Worm (Caenorhabditis elegans): ENCODE results near the gene irg-7.
A peak's percentile ranks its signal among the peaks of the same experiment; 100 is the strongest.

irg-7 gene

DNA sequence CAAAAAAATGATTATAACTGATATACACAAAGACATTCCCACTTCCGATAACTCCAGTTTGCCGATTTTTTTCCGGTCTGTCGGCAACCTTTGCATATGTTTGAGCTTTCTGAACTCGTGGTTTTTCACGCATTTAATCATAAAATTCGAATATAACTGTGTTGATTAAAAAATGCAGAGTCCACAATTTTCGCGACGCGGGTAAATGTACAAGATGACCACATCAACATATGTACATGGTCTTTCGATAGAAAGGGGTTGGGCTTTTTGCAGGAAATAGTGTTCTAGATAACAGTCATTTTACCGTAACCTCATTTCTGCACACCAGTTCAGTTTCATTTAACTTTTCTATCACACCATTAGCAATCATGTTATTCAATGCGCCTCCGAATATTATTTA lies 38.9 kb upstream of the irg-7 start, which contains the start of gene K09C4.5:
TSS of gene K09C4.5 (plus strand) at position 326 of the 400 bp plus-strand sequence.
- TF ChIP-seq hnd-1 (tag; optimal IDR thresholded peaks at IDR 0.05) = no peak
- no peak for TF ChIP-seq ets-7 (tag; optimal IDR thresholded peaks at IDR 0.05)
- no peak for TF ChIP-seq sea-1 (GFP tag; conservative IDR thresholded peaks at IDR 0.05)
- TF ChIP-seq ama-1 (optimal IDR thresholded peaks at IDR 0.05) = no peak
- TF ChIP-seq B0310.2 (tag; optimal IDR thresholded peaks at IDR 0.05) = no peak
- no peak for TF ChIP-seq tbx-11 (GFP tag; IDR thresholded peaks at IDR 0.05)
- TF ChIP-seq ceh-36 (tag; optimal IDR thresholded peaks at IDR 0.05) = no peak
- no peak for TF ChIP-seq pes-1 (GFP tag; IDR thresholded peaks at IDR 0.05)
- TF ChIP-seq flt-1 (GFP tag; IDR thresholded peaks at IDR 0.05) = no peak
- TF ChIP-seq tra-4 (tag; optimal IDR thresholded peaks at IDR 0.05) = no peak
- no peak for TF ChIP-seq aly-1 (tag; optimal IDR thresholded peaks at IDR 0.05)
- no peak for TF ChIP-seq scrt-1 (GFP tag; IDR thresholded peaks at IDR 0.05)

DNA sequence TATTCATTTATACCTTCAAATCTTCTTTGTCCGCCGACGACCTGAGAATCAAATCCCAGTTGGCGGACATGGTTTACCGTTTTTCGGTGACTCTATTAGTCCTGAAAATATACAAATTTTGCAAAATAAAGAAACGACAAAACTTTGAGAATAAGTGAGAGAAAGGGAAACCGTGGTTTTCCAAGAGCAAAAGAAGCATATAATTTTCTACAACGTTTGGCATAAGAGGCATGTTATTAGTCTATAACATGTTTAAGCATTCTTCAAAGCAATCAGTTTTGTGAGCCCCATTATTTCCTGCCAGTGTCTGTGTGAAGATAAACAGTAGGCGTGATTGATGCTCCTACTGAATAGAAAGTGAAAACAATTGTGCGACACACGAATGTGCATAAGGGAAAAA lies 36.7 kb upstream of the irg-7 start, which contains the start of gene K09C4.10:
TSS of gene K09C4.10 (minus strand) at position 101 of the 400 bp plus-strand sequence.
- no peak for TF ChIP-seq ceh-36 (tag; optimal IDR thresholded peaks at IDR 0.05)
- TF ChIP-seq hnd-1 (tag; optimal IDR thresholded peaks at IDR 0.05) = no peak
- no peak for TF ChIP-seq B0310.2 (tag; optimal IDR thresholded peaks at IDR 0.05)
- no peak for TF ChIP-seq tbx-11 (GFP tag; IDR thresholded peaks at IDR 0.05)
- TF ChIP-seq sea-1 (GFP tag; conservative IDR thresholded peaks at IDR 0.05) = no peak
- no peak for TF ChIP-seq aly-1 (tag; optimal IDR thresholded peaks at IDR 0.05)
- TF ChIP-seq hmbx-1 (tag; optimal IDR thresholded peaks at IDR 0.05) = no peak
- no peak for TF ChIP-seq flt-1 (GFP tag; IDR thresholded peaks at IDR 0.05)
- TF ChIP-seq pes-1 (GFP tag; IDR thresholded peaks at IDR 0.05) = no peak
- no peak for TF ChIP-seq ama-1 (optimal IDR thresholded peaks at IDR 0.05)
- no peak for TF ChIP-seq scrt-1 (GFP tag; IDR thresholded peaks at IDR 0.05)
- TF ChIP-seq ets-7 (tag; optimal IDR thresholded peaks at IDR 0.05) = no peak
- no peak for TF ChIP-seq hmg-4 (GFP tag; optimal IDR thresholded peaks at IDR 0.05)

DNA sequence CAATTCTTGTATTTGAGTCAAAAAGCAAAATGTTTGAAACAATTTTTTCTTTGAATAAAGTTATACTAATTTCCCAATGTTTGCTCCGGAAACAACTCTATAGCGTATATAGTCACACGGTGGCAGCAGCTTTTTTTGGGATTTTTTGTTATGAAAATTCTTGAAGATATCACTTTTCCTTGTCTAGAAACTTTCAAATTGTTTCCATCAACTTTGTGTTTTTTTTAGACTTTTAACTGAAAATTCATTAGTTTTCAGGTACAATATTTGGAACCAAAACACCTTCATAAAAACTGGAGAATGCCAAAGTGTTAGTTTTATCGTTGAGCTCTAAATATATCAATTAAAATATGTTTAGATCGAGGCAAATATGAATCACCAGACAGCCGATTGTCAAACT lies 29.1 kb upstream of the irg-7 start, which contains the start of gene K09C4.7:
TSS of gene K09C4.7 (plus strand) at position 301 of the 400 bp plus-strand sequence.
- no peak for TF ChIP-seq ceh-13 (GFP tag; optimal IDR thresholded peaks at IDR 0.05)
- no peak for TF ChIP-seq tbx-37 (GFP tag; conservative IDR thresholded peaks at IDR 0.05)
- TF ChIP-seq ceh-36 (tag; optimal IDR thresholded peaks at IDR 0.05) = no peak
- TF ChIP-seq tbx-11 (GFP tag; IDR thresholded peaks at IDR 0.05) = no peak
- TF ChIP-seq ets-7 (tag; optimal IDR thresholded peaks at IDR 0.05) = no peak
- no peak for TF ChIP-seq tra-4 (tag; optimal IDR thresholded peaks at IDR 0.05)
- TF ChIP-seq sea-1 (GFP tag; conservative IDR thresholded peaks at IDR 0.05) = no peak
- TF ChIP-seq B0310.2 (tag; optimal IDR thresholded peaks at IDR 0.05) = no peak

DNA sequence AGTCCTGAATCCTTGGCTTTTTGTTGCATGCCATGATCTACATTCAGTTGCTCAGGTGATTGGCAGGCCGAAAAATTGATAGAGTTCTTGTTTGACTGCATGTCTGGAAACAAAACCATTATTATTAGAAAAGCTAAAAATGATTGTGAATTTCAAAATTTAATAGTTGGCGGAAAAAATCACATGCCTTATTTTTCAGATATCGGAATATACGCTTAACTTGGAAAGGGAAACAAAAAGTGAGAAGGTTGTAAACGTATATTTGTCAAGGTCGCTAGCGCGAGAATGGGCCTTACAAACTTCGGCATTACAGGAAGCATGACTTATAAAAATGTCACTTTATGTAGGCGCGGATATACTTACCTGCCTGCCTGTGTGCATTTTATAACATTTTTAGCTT lies 28.2 kb upstream of the irg-7 start, which contains the start of gene K09C4.9:
TSS of gene K09C4.9 (minus strand) at position 101 of the 400 bp plus-strand sequence.
- TF ChIP-seq pes-1 (GFP tag; IDR thresholded peaks at IDR 0.05) (no peak), tbx-37 (GFP tag; conservative IDR thresholded peaks at IDR 0.05) (no peak), hmg-4 (GFP tag; optimal IDR thresholded peaks at IDR 0.05) (no peak), scrt-1 (GFP tag; IDR thresholded peaks at IDR 0.05) (no peak), ceh-36 (tag; optimal IDR thresholded peaks at IDR 0.05) (no peak), flt-1 (GFP tag; IDR thresholded peaks at IDR 0.05) (no peak), tra-4 (tag; optimal IDR thresholded peaks at IDR 0.05) (no peak), F13C5.2 (tag; optimal IDR thresholded peaks at IDR 0.05) (no peak), ama-1 (optimal IDR thresholded peaks at IDR 0.05) (no peak), ceh-13 (GFP tag; optimal IDR thresholded peaks at IDR 0.05) (no peak), B0310.2 (tag; optimal IDR thresholded peaks at IDR 0.05) (no peak), aly-1 (tag; optimal IDR thresholded peaks at IDR 0.05) (no peak), hnd-1 (tag; optimal IDR thresholded peaks at IDR 0.05) (no peak), tbx-11 (GFP tag; IDR thresholded peaks at IDR 0.05) (no peak), sea-1 (GFP tag; conservative IDR thresholded peaks at IDR 0.05) (no peak), ets-7 (tag; optimal IDR thresholded peaks at IDR 0.05) (no peak), hmbx-1 (tag; optimal IDR thresholded peaks at IDR 0.05) (no peak)

DNA sequence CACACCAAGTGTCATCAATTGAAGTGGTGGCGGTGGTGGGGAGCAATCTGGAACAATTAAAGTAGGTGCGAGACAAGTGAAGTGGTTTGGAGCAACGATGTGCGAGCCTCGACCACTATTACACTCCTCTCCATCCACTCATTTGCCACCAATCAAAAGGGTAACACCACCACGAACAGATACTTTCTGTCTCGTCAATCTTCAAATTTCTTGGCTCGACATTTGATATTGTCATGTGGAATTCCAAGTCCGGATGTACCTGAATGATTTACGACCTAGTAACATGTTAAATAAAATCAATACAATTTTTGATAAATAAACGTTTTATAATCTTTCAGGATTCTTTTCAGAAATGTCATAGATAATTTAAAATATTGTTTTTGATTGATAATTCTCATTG lies 27.4 kb upstream of the irg-7 start, which contains the start of gene sul-1:
TSS of gene sul-1 (minus strand) at position 101 of the 400 bp plus-strand sequence.
- TF ChIP-seq sea-1 (GFP tag; conservative IDR thresholded peaks at IDR 0.05) = no peak

DNA sequence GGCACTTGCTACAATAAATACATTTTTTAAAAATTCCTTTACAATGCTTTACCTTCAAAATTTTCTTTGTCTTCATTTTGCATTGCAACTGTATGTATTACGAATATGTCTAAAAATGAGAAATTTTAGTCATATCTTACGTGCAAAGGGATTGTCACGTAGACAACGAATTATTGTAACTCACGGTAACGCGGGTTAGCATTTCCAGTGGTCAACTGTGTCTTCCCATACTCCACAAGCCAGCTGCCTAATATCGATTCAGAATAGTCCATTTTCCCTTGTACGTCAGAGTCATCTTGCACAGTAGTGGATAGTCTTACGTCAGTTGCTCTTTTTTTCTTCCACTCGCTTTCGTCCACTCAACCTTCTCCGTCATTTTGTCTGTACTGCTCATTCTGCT lies 19.2 kb upstream of the irg-7 start, which contains the start of gene fbxb-71:
TSS of gene fbxb-71 (plus strand) at position 301 of the 400 bp plus-strand sequence.
- TF ChIP-seq tbx-11 (GFP tag; IDR thresholded peaks at IDR 0.05) (no peak), ceh-13 (GFP tag; optimal IDR thresholded peaks at IDR 0.05) (no peak), hmg-4 (GFP tag; optimal IDR thresholded peaks at IDR 0.05) (no peak), F13C5.2 (tag; optimal IDR thresholded peaks at IDR 0.05) (no peak), ets-7 (tag; optimal IDR thresholded peaks at IDR 0.05) (no peak), hnd-1 (tag; optimal IDR thresholded peaks at IDR 0.05) (no peak), ama-1 (optimal IDR thresholded peaks at IDR 0.05) (no peak), hmbx-1 (tag; optimal IDR thresholded peaks at IDR 0.05) (no peak), aly-1 (tag; optimal IDR thresholded peaks at IDR 0.05) (no peak)

DNA sequence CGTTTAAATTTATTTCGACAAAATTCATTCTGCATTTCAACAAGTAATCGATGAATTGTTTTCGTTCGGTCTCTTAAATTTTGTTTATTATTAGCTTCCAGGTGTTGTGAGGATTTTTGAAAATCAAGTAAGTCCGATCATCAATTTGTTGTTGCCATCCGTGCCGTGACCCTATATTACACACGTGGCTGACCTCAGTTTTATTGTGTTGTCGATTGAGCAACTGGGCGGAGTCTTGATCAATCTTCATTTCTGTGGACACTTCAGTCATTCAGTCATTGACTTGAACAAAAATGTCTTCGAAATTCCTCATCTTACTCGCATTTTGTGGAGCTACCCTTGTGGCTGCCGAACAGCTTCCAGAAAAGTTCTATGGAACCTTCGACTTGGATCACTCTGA lies 17.1 kb upstream of the irg-7 start, which contains the start of gene lbp-2:
TSS of gene lbp-2 (plus strand) at position 102 of the 400 bp plus-strand sequence.
- TF ChIP-seq ets-7 (tag; optimal IDR thresholded peaks at IDR 0.05) (no peak), sea-1 (GFP tag; conservative IDR thresholded peaks at IDR 0.05) (no peak), scrt-1 (GFP tag; IDR thresholded peaks at IDR 0.05) (no peak), ceh-36 (tag; optimal IDR thresholded peaks at IDR 0.05) (no peak), ceh-13 (GFP tag; optimal IDR thresholded peaks at IDR 0.05) (no peak), F13C5.2 (tag; optimal IDR thresholded peaks at IDR 0.05) (no peak), tbx-37 (GFP tag; conservative IDR thresholded peaks at IDR 0.05) (no peak), pes-1 (GFP tag; IDR thresholded peaks at IDR 0.05) (no peak), tra-4 (tag; optimal IDR thresholded peaks at IDR 0.05) (no peak), ama-1 (optimal IDR thresholded peaks at IDR 0.05) (no peak)

DNA sequence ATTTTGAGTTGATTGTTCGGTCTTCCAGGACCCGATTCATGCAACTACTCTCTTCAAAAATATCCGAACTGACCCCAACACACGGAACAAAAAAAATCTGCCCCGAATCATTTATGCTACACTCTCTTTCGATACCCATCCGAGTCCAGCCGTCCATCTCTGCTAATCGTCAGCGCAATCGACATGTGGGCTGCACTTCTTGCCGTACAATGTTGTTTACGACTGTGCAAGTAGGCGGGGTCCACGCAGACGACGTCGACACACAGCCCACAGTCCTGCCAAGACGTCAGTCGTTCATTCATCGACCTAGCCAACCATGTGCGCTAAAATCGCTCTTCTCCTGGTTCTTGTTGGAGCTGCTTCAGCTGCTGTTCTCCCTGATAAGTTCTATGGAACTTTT lies 15.4 kb upstream of the irg-7 start, which contains the start of gene lbp-1:
TSS of gene lbp-1 (plus strand) at position 301 of the 400 bp plus-strand sequence.
- TF ChIP-seq ceh-36 (tag; optimal IDR thresholded peaks at IDR 0.05) = no peak
- no peak for TF ChIP-seq scrt-1 (GFP tag; IDR thresholded peaks at IDR 0.05)
- TF ChIP-seq hnd-1 (tag; optimal IDR thresholded peaks at IDR 0.05) = no peak
- TF ChIP-seq hmg-4 (GFP tag; optimal IDR thresholded peaks at IDR 0.05) = peak; percentile 25
- no peak for TF ChIP-seq ama-1 (optimal IDR thresholded peaks at IDR 0.05)
- no peak for TF ChIP-seq tbx-37 (GFP tag; conservative IDR thresholded peaks at IDR 0.05)
- TF ChIP-seq sea-1 (GFP tag; conservative IDR thresholded peaks at IDR 0.05) = no peak
- TF ChIP-seq flt-1 (GFP tag; IDR thresholded peaks at IDR 0.05) = no peak
- TF ChIP-seq tbx-11 (GFP tag; IDR thresholded peaks at IDR 0.05) = no peak
- no peak for TF ChIP-seq ceh-13 (GFP tag; optimal IDR thresholded peaks at IDR 0.05)
- peak; percentile 32 for TF ChIP-seq aly-1 (tag; optimal IDR thresholded peaks at IDR 0.05)
- no peak for TF ChIP-seq ets-7 (tag; optimal IDR thresholded peaks at IDR 0.05)
- no peak for TF ChIP-seq pes-1 (GFP tag; IDR thresholded peaks at IDR 0.05)

All from whole organism, early embryonic.